Fruit fly (Drosophila melanogaster) whole organism, wandering third instar larva: ENCODE data around the gene CG13653.

ENCODE experiments used
- Abd-B ChIP-seq: fragments of >200 bp; optimal IDR thresholded peaks from 2 replicates; lab custom pipeline; 2017; ENCODE audit warnings: missing biosample characterization, missing genetic modification characterization
- CG32264 ChIP-seq: fragments of 200-800 bp; sonication (Bioruptor generic); optimal IDR thresholded peaks from 2 replicates; lab custom pipeline; 2016; ENCODE audit warnings: missing biosample characterization, missing genetic modification characterization
- CG9705 ChIP-seq: fragments of 200-800 bp; sonication (Bioruptor generic); optimal IDR thresholded peaks from 2 replicates; lab custom pipeline; 2018; ENCODE audit warnings: missing biosample characterization, mild to moderate bottlenecking, missing genetic modification characterization
- CrebA ChIP-seq: fragments of 200-800 bp; sonication (Bioruptor generic); optimal IDR thresholded peaks from 2 replicates; lab custom pipeline; 2016; ENCODE audit warnings: missing biosample characterization, mild to moderate bottlenecking, missing genetic modification characterization, borderline replicate concordance
- Dif ChIP-seq: fragments of 200-275, 200-300 bp; sonication (Bioruptor generic); optimal IDR thresholded peaks from 2 replicates; lab custom pipeline; 2018; ENCODE audit warnings: missing biosample characterization, missing genetic modification characterization; ENCODE audit not compliant: partially characterized antibody
- GATAd ChIP-seq: sonication (Bioruptor generic); optimal IDR thresholded peaks from 2 replicates; lab custom pipeline; 2016; ENCODE audit warnings: missing biosample characterization, missing genetic modification characterization
- HLH106 ChIP-seq: fragments of 200-800 bp; optimal IDR thresholded peaks from 3 replicates; lab custom pipeline; 2019; ENCODE audit warnings: missing biosample characterization, mild to moderate bottlenecking, missing genetic modification characterization, moderate library complexity
- Hnf4 ChIP-seq: fragments of 200-800 bp; sonication (Bioruptor generic); optimal IDR thresholded peaks from 2 replicates; lab custom pipeline; 2016; ENCODE audit warnings: missing biosample characterization, mild to moderate bottlenecking, missing genetic modification characterization
- Hr78 ChIP-seq: fragments of >200 bp; optimal IDR thresholded peaks from 2 replicates; lab custom pipeline; 2017; ENCODE audit warnings: missing biosample characterization, missing genetic modification characterization
- Hr83 ChIP-seq: fragments of 200-300 bp; sonication (Bioruptor generic); optimal IDR thresholded peaks from 2 replicates; lab custom pipeline; 2016; ENCODE audit warnings: missing biosample characterization, mild to moderate bottlenecking, missing genetic modification characterization, moderate library complexity; ENCODE audit not compliant: poor library complexity, severe bottlenecking
- Jra ChIP-seq: sonication (Bioruptor generic); optimal IDR thresholded peaks from 2 replicates; lab custom pipeline; 2016; ENCODE audit warnings: missing biosample characterization, missing genetic modification characterization
- Mio ChIP-seq: sonication (Bioruptor generic); optimal IDR thresholded peaks from 2 replicates; lab custom pipeline; 2016; ENCODE audit warnings: missing biosample characterization, missing genetic modification characterization
- Myc ChIP-seq: fragments of >200 bp; optimal IDR thresholded peaks from 2 replicates; lab custom pipeline; 2017
- N ChIP-seq: fragments of >200 bp; optimal IDR thresholded peaks from 2 replicates; lab custom pipeline; 2018; ENCODE audit warnings: missing biosample characterization, missing external identifiers, missing genetic modification characterization
- Rel ChIP-seq, 2 experiments: fragments of 200-800 bp; sonication (Bioruptor generic) in 1 of 2; optimal IDR thresholded peaks; 2 replicates in 1 of 2; 3 replicates in 1 of 2; lab custom pipeline; 2016 to 2019; ENCODE audit warnings: mild to moderate bottlenecking in 2 of 2, missing biosample characterization in 2 of 2, missing genetic modification characterization in 2 of 2, moderate library complexity in 1 of 2
- Sp1 ChIP-seq: fragments of 200-800 bp; sonication (Bioruptor generic); optimal IDR thresholded peaks from 3 replicates; lab custom pipeline; 2019; ENCODE audit warnings: missing biosample characterization, mild to moderate bottlenecking, missing genetic modification characterization, moderate library complexity
- Vsx2 ChIP-seq: fragments of 200-300, 225-300 bp; sonication (Bioruptor generic); optimal IDR thresholded peaks from 2 replicates; lab custom pipeline; 2018; ENCODE audit warnings: missing biosample characterization, missing genetic modification characterization; ENCODE audit not compliant: partially characterized antibody
- br ChIP-seq: fragments of 200-800 bp; sonication (Bioruptor generic); optimal IDR thresholded peaks from 2 replicates; lab custom pipeline; 2016; ENCODE audit warnings: missing biosample characterization, missing genetic modification characterization
- brk ChIP-seq: fragments of 200-800 bp; sonication (Bioruptor generic); optimal IDR thresholded peaks from 2 replicates; lab custom pipeline; 2016; ENCODE audit warnings: missing biosample characterization, mild to moderate bottlenecking, missing genetic modification characterization
- dl ChIP-seq, 2 experiments: fragments of 175-275, 200-275 bp in 1 of 2; fragments of 200-275 bp in 1 of 2; sonication (Bioruptor generic); optimal IDR thresholded peaks; lab custom pipeline; 2018; ENCODE audit warnings: mild to moderate bottlenecking in 2 of 2, missing biosample characterization in 2 of 2, missing genetic modification characterization in 2 of 2, moderate library complexity in 2 of 2; ENCODE audit not compliant: partially characterized antibody in 2 of 2, insufficient read depth in 1 of 2
- dmrt93B ChIP-seq: fragments of 200-800 bp; sonication (Bioruptor generic); optimal IDR thresholded peaks from 2 replicates; lab custom pipeline; 2018; ENCODE audit warnings: missing biosample characterization, mild to moderate bottlenecking, missing genetic modification characterization
- dsf ChIP-seq: sonication (Bioruptor generic); optimal IDR thresholded peaks from 2 replicates; lab custom pipeline; 2016; ENCODE audit warnings: missing biosample characterization, missing genetic modification characterization, borderline replicate concordance
- foxo ChIP-seq, 2 experiments: fragments of 200-800 bp; sonication (Bioruptor generic); optimal IDR thresholded peaks; 2 replicates in 1 of 2; 3 replicates in 1 of 2; lab custom pipeline; 2016 to 2017; ENCODE audit warnings: missing biosample characterization in 2 of 2, missing genetic modification characterization in 2 of 2
- h ChIP-seq: fragments of 200-800 bp; sonication (Bioruptor generic); optimal IDR thresholded peaks from 3 replicates; lab custom pipeline; 2016; ENCODE audit warnings: missing biosample characterization, mild to moderate bottlenecking, missing genetic modification characterization
- pan ChIP-seq: fragments of >200 bp; optimal IDR thresholded peaks from 2 replicates; lab custom pipeline; 2017
- psq ChIP-seq: fragments of 200-800 bp; sonication (Bioruptor generic); optimal IDR thresholded peaks from 3 replicates; lab custom pipeline; 2017; ENCODE audit warnings: missing biosample characterization, mild to moderate bottlenecking, missing genetic modification characterization, moderate library complexity
- sage ChIP-seq: fragments of 200-800 bp; sonication (Bioruptor generic); optimal IDR thresholded peaks from 2 replicates; lab custom pipeline; 2016; ENCODE audit warnings: missing biosample characterization, mild to moderate bottlenecking, missing genetic modification characterization
- sv ChIP-seq: fragments of 200-800 bp; sonication (Bioruptor generic); optimal IDR thresholded peaks from 3 replicates; lab custom pipeline; 2016; ENCODE audit warnings: missing biosample characterization, missing genetic modification characterization
- tai ChIP-seq: sonication (Bioruptor generic); optimal IDR thresholded peaks from 2 replicates; lab custom pipeline; 2016; ENCODE audit warnings: missing biosample characterization, missing genetic modification characterization
- usp ChIP-seq: fragments of >200 bp; optimal IDR thresholded peaks from 2 replicates; lab custom pipeline; 2017; ENCODE audit warnings: missing biosample characterization, missing genetic modification characterization
- woc ChIP-seq: sonication (Bioruptor generic); optimal IDR thresholded peaks from 2 replicates; lab custom pipeline; 2016; ENCODE audit warnings: missing biosample characterization, mild to moderate bottlenecking, missing genetic modification characterization

The CG13653 gene

DNA sequence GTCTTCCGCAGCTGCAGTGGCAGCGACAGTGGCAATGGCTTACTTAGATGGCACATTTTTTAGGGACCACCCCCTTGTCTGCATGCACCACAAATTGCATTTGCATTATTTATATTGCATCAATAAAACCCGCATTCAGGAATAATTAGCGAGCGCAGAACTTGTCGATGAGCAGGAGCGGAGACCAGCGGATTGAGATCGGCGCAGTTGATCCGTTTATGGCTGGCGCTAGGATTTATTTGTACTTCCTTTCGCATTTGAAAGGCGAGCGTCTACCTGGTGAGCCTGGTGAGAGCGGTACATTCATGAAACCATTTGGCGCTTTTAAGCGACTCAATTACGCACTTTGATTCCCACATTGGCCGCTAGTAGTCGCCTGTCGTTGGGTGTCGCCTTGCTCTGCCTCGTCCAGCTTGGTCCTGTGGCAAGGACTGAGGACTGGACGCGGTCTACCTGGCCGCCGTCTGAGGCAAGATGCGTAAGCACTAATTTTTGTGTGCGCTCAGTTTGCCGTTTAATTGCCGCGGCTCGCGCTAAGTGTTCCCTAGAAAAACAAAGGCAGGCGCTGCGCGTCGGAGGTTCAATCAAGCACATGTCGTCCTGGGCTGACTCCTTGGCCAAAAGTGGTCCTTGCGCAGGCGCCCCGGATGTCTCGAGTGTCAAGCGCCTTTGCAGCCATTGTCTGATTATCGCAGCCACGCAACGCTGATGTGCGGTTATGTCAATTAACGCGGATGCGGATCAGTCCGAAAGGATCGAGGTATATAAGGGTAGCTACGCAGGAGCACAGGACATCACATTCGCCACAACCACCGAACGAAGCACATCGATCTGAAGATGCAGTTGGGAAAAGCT is at the start of gene CG13653:
Gene CG13653, plus strand, starts transcription at position 805 of the 855 bp plus-strand sequence.
- TF ChIP-seq Vsx2 (GFP tag; lab: Kevin White, UChicago) (no peak), CG32264 (no peak), GATAd (GFP tag; lab: Kevin White, UChicago) (no peak), Rel (GFP tag; optimal IDR thresholded peaks at IDR 0.05; lab: Kevin White, UChicago) (no peak), Rel (tag; optimal IDR thresholded peaks at IDR 0.05; lab: Kevin White, UChicago) (no peak), Jra (no peak), CG9705 (GFP tag; lab: Kevin White, UChicago) (no peak), usp (GFP tag; lab: Kevin White, UChicago) (no peak), br (GFP tag; lab: Kevin White, UChicago) (no peak), pan (no peak), woc (GFP tag; lab: Kevin White, UChicago) (no peak), N (GFP tag; lab: Kevin White, UChicago) (no peak), Myc (no peak), tai (GFP tag; lab: Kevin White, UChicago) (no peak), Hr78 (no peak)
- TF ChIP-seq, all 38 proteins: peak for 0

DNA sequence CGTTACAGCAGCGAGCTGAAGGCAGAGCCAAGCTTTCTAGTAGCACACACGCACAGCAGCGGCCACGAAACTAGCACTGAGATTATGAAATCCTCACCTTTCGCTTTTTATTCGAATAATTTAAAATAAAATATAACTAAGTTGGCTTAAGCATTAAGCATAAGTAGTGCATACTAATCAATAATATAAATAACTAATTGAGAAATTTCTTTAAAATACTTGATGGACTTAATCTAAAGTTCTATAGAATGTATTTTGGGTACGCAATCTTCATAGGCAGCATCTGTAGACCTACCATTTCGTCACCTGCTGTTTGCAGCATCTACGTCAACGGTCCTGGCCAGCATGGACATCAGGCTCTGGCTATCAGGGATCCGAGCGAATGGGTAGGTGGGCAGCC is 43.0 kb upstream of the CG13653 start:
- no peak for TF ChIP-seq Myc

DNA sequence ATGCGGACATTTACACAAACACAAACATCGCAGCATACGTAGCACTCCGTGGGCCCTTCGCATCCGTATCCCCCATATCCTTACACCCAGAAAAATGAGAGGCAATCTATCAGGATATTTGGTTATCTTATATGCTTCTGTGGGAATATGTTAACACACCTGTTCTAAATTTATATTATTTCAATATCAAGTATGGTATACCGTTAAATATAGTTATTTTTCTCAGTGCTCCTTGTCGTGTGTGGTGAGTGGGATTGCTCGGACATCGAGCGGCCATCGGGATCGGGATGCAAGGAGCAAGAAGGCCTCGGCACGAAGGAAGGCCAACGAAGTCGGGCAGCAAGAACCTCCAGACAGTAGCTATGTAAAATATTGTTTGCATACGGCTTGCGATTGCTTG is 33.8 kb upstream of the CG13653 start:
- no peak for TF ChIP-seq dsf (GFP tag; lab: Kevin White, UChicago)
- TF ChIP-seq Abd-B, result no peak
- no peak for TF ChIP-seq foxo (GFP tag; optimal IDR thresholded peaks at IDR 0.05; lab: Kevin White, UChicago)
- no peak for TF ChIP-seq dl (GFP tag; optimal IDR thresholded peaks at IDR 0.05; lab: Kevin White, UChicago; ENCODE audit: insufficient read depth in 1 of 2, partially characterized antibody in 2 of 2)
- no peak for TF ChIP-seq psq
- TF ChIP-seq sage (GFP tag; lab: Kevin White, UChicago), result no peak
- TF ChIP-seq h (GFP tag; lab: Kevin White, UChicago), result no peak
- no peak for TF ChIP-seq Hr83 (GFP tag; lab: Kevin White, UChicago)
- TF ChIP-seq woc (GFP tag; lab: Kevin White, UChicago), result no peak
- TF ChIP-seq brk (GFP tag; lab: Kevin White, UChicago), result no peak
- no peak for TF ChIP-seq sv
- no peak for TF ChIP-seq Hnf4 (GFP tag; lab: Kevin White, UChicago)
- no peak for TF ChIP-seq Dif (GFP tag; lab: Kevin White, UChicago)
- TF ChIP-seq Sp1 (GFP tag; lab: Kevin White, UChicago), result no peak
- TF ChIP-seq usp (GFP tag; lab: Kevin White, UChicago), result no peak
- TF ChIP-seq br (GFP tag; lab: Kevin White, UChicago), result no peak
- no peak for TF ChIP-seq pan
- TF ChIP-seq dmrt93B (GFP tag; lab: Kevin White, UChicago), result no peak

DNA sequence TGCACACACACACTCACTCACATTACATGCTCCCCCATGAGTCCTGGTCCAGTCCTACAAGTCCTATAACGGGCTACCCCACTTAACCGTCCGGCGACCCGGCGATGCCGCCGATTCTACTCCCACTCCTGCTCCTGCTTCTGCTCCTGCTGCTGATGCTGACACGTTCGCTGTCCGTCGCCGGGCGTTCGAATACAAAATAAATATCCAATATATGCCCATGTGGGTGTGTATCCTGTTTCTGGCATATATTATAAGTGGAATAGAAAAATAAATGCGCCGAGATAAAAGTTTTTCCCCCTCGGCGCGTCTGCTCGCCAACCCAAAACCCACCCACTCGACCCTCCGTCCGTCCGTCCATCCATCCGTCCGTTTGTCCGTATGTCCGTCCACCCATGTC is 28.5 kb upstream of the CG13653 start:
- TF ChIP-seq CrebA (GFP tag; lab: Kevin White, UChicago) (no peak), Mio (no peak), tai (GFP tag; lab: Kevin White, UChicago) (no peak), N (GFP tag; lab: Kevin White, UChicago) (no peak), HLH106 (no peak), foxo (GFP tag; optimal IDR thresholded peaks at IDR 0.05; lab: Kevin White, UChicago) (no peak), br (GFP tag; lab: Kevin White, UChicago) (no peak), Myc (no peak), dmrt93B (GFP tag; lab: Kevin White, UChicago) (no peak), Abd-B (no peak), sage (GFP tag; lab: Kevin White, UChicago) (no peak), dl (GFP tag; optimal IDR thresholded peaks at IDR 0.05; lab: Kevin White, UChicago; ENCODE audit: insufficient read depth in 1 of 2, partially characterized antibody in 2 of 2) (no peak), h (GFP tag; lab: Kevin White, UChicago) (no peak), Vsx2 (GFP tag; lab: Kevin White, UChicago) (no peak)
